Worm (Caenorhabditis elegans): ENCODE measurements around the gene F44B9.9.

DNA sequence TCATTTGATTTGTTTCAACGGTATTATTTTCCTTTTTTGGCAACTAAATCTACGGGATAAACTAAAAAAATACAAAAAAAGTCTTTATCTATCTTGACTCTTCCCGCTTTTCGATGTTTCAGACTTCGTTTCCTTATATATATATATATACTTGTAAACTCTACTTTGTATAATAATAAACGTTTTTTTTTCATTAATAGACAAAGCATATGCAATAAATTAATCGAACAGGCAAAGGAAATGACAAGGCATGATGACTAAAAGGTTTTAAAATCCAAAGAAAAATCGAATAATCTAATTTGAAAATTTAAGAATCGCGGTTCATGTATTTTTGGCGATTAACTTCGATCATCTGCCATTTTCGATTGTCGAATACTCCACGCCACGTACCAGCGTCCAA lies 17.3 kb downstream of the F44B9.9 start:
- TF ChIP-seq hlh-26 (GFP tag; conservative IDR thresholded peaks at IDR 0.05), result no peak
- TF ChIP-seq hlh-12 (tag; optimal IDR thresholded peaks at IDR 0.05), result no peak
- no peak for TF ChIP-seq unc-62 (GFP tag; optimal IDR thresholded peaks at IDR 0.05)
- no peak for TF ChIP-seq snpc-1.3 (tag; optimal IDR thresholded peaks at IDR 0.05; ENCODE audit: insufficient read depth)
- no peak for TF ChIP-seq F57C9.4 (tag; optimal IDR thresholded peaks at IDR 0.05)
